Fruit fly (Drosophila melanogaster): ENCODE data around the gene Snx17.

DNA sequence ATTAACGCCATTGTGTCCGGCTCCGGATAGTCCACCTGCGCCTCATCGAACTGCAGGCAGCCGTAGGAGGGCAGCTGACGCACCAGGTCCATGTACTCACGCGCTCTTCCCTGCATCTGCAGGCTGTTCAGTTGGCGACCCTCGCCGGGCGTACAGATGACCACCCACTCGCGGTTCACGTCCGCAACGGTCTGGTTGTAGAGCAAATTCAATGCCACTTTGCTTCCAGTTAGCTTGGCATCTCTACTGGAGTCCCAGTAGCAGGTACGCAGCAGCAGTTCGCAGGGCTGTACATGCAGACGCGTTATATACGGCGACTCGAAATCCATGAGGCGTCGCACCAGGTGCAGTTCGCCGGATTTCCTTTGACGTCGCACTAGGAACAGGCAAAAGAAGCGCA is 821 bp downstream of the Snx17 start:
- TF ChIP-seq CG8301 (tag; optimal IDR thresholded peaks at IDR 0.05) (no peak), gl (tag; optimal IDR thresholded peaks at IDR 0.05) (no peak), CG4496 (GFP tag; IDR thresholded peaks at IDR 0.05) (no peak), CG13204 (GFP tag; optimal IDR thresholded peaks at IDR 0.05) (no peak), CG14655 (GFP tag; optimal IDR thresholded peaks at IDR 0.05) (no peak), CG10348 (GFP tag; IDR thresholded peaks at IDR 0.05) (no peak), CG12605 (GFP tag; IDR thresholded peaks at IDR 0.05) (no peak), Pif1B (GFP tag; optimal IDR thresholded peaks at IDR 0.05) (no peak), CG15710 (tag; optimal IDR thresholded peaks at IDR 0.05) (no peak)

Data from whole organism, pupa.